Worm (Caenorhabditis elegans): Measurements from ENCODE around the gene arrd-14.

arrd-14 gene

ce11 chrII:13736089-13736488, 16.0 kb upstream of the arrd-14 start, which contains the start of gene R06B9.5:
Gene R06B9.5, plus strand, starts transcription at chrII:13736320.
- no peak for TF ChIP-seq F13C5.2 (tag; optimal IDR thresholded peaks at IDR 0.05)
- no peak for TF ChIP-seq hnd-1 (tag; optimal IDR thresholded peaks at IDR 0.05)
- TF ChIP-seq scrt-1 (GFP tag; IDR thresholded peaks at IDR 0.05) = no peak
- no peak for TF ChIP-seq ama-1 (optimal IDR thresholded peaks at IDR 0.05)
- TF ChIP-seq sea-1 (GFP tag; conservative IDR thresholded peaks at IDR 0.05) = no peak
- no peak for TF ChIP-seq hmg-4 (GFP tag; optimal IDR thresholded peaks at IDR 0.05)
- TF ChIP-seq flt-1 (GFP tag; IDR thresholded peaks at IDR 0.05) = no peak
- TF ChIP-seq tbx-11 (GFP tag; IDR thresholded peaks at IDR 0.05) = no peak
- no peak for TF ChIP-seq tbx-37 (GFP tag; conservative IDR thresholded peaks at IDR 0.05)
- TF ChIP-seq B0310.2 (tag; optimal IDR thresholded peaks at IDR 0.05) = no peak

- no peak for TF ChIP-seq ceh-36 (tag; optimal IDR thresholded peaks at IDR 0.05)
- TF ChIP-seq hmg-4 (GFP tag; optimal IDR thresholded peaks at IDR 0.05) = peak; percentile 4
Observed at ce11 chrII:13736906-13737305, 15.2 kb upstream of the arrd-14 start.

DNA sequence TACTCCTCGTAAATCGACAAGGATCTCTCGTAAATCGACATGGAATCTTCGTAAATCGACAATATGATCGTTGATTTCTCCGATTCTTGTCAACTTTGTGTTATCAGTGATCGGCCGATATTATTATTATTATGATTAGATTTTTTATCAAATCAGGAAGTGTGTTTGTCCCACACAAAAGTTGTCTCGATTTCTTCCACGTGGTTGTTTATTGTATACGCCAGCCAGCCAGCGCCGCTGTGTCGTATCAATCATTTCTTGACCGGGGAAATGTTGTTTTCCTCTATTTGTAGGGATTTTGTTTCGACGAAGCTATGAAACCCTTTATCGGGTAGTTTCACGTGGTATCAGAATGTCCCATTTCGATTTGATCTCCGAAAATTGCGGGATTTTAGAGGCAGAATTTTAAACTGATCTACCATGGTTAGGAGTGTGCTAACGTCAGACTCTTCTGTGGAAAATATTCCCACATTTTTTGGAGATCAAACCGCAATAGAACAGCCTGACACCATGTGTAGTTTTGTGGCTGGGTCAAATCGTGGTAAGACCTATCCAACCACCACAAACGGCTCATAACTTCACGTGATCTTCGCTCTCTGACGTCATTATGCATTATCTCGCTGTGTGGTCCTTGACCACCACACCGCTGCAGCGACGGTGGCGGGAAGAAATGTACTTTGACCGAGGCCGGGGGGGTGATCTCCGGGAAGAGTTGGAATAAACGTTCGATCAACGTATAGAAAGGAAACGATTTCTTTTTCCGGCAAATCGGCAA, 14.2 kb upstream of the arrd-14 start:
- TF ChIP-seq ceh-36 (tag; optimal IDR thresholded peaks at IDR 0.05) (no peak), sea-1 (GFP tag; conservative IDR thresholded peaks at IDR 0.05) (0 out of 2 replicates have a peak, but pooled peaks have one; percentile 32)

ce11 chrII:13739423-13739822, 12.7 kb upstream of the arrd-14 start:
- TF ChIP-seq sea-1 (GFP tag; conservative IDR thresholded peaks at IDR 0.05) (no peak), ama-1 (optimal IDR thresholded peaks at IDR 0.05) (no peak), scrt-1 (GFP tag; IDR thresholded peaks at IDR 0.05) (no peak), ceh-36 (tag; optimal IDR thresholded peaks at IDR 0.05) (peak; percentile 22), flt-1 (GFP tag; IDR thresholded peaks at IDR 0.05) (no peak), hnd-1 (tag; optimal IDR thresholded peaks at IDR 0.05) (no peak), tbx-11 (GFP tag; IDR thresholded peaks at IDR 0.05) (no peak)

DNA sequence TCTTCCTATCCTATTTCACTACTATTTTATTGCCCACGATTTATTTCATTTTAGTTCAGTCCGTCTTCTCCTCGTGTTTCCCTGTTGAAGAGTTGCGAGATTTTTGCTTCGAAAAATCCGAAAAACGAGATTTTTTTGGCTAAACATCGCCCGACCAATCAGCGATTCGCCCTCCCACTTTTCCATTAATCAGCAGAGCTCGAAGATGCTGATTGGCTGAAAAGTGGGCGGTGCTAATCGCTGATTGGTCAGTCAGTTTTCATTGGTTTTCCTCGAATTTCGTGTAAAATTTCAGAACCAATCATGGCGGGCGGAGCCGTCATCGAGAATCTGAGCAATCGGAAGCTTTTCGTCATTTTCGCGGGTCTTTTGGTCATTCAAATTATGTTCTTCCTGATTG, 10.7 kb upstream of the arrd-14 start, which contains the start of gene mig-14:
Gene mig-14 (plus strand): TSS at position 290 of the 400 bp plus-strand sequence.
- no peak for TF ChIP-seq ama-1 (optimal IDR thresholded peaks at IDR 0.05)
- no peak for TF ChIP-seq hnd-1 (tag; optimal IDR thresholded peaks at IDR 0.05)

ce11 chrII:13750128-13750527, 2.0 kb upstream of the arrd-14 start:
- TF ChIP-seq flt-1 (GFP tag; IDR thresholded peaks at IDR 0.05) (no peak), aly-1 (tag; optimal IDR thresholded peaks at IDR 0.05) (no peak), ceh-36 (tag; optimal IDR thresholded peaks at IDR 0.05) (no peak), hmg-4 (GFP tag; optimal IDR thresholded peaks at IDR 0.05) (no peak), tbx-11 (GFP tag; IDR thresholded peaks at IDR 0.05) (no peak), B0310.2 (tag; optimal IDR thresholded peaks at IDR 0.05) (no peak), ets-7 (tag; optimal IDR thresholded peaks at IDR 0.05) (no peak), ceh-13 (GFP tag; optimal IDR thresholded peaks at IDR 0.05) (no peak), tbx-37 (GFP tag; conservative IDR thresholded peaks at IDR 0.05) (no peak), pes-1 (GFP tag; IDR thresholded peaks at IDR 0.05) (no peak), F13C5.2 (tag; optimal IDR thresholded peaks at IDR 0.05) (no peak), hmbx-1 (tag; optimal IDR thresholded peaks at IDR 0.05) (no peak)

ce11 chrII:13751030-13751429, 1.1 kb upstream of the arrd-14 start:
- no peak for TF ChIP-seq flt-1 (GFP tag; IDR thresholded peaks at IDR 0.05)
- no peak for TF ChIP-seq hmbx-1 (tag; optimal IDR thresholded peaks at IDR 0.05)
- TF ChIP-seq sea-1 (GFP tag; conservative IDR thresholded peaks at IDR 0.05) = no peak
- no peak for TF ChIP-seq ceh-13 (GFP tag; optimal IDR thresholded peaks at IDR 0.05)
- no peak for TF ChIP-seq F13C5.2 (tag; optimal IDR thresholded peaks at IDR 0.05)
- no peak for TF ChIP-seq hnd-1 (tag; optimal IDR thresholded peaks at IDR 0.05)
- TF ChIP-seq ceh-36 (tag; optimal IDR thresholded peaks at IDR 0.05) = no peak
- no peak for TF ChIP-seq B0310.2 (tag; optimal IDR thresholded peaks at IDR 0.05)
- TF ChIP-seq scrt-1 (GFP tag; IDR thresholded peaks at IDR 0.05) = no peak
- TF ChIP-seq tbx-11 (GFP tag; IDR thresholded peaks at IDR 0.05) = no peak

- TF ChIP-seq flt-1 (GFP tag; IDR thresholded peaks at IDR 0.05) (no peak), tbx-37 (GFP tag; conservative IDR thresholded peaks at IDR 0.05) (no peak), hnd-1 (tag; optimal IDR thresholded peaks at IDR 0.05) (no peak), hmg-4 (GFP tag; optimal IDR thresholded peaks at IDR 0.05) (no peak), ama-1 (optimal IDR thresholded peaks at IDR 0.05) (no peak), ceh-13 (GFP tag; optimal IDR thresholded peaks at IDR 0.05) (no peak), ets-7 (tag; optimal IDR thresholded peaks at IDR 0.05) (no peak), tra-4 (tag; optimal IDR thresholded peaks at IDR 0.05) (no peak), pes-1 (GFP tag; IDR thresholded peaks at IDR 0.05) (no peak)
Observed at ce11 chrII:13756232-13756631, 4.1 kb downstream of the arrd-14 start.

DNA sequence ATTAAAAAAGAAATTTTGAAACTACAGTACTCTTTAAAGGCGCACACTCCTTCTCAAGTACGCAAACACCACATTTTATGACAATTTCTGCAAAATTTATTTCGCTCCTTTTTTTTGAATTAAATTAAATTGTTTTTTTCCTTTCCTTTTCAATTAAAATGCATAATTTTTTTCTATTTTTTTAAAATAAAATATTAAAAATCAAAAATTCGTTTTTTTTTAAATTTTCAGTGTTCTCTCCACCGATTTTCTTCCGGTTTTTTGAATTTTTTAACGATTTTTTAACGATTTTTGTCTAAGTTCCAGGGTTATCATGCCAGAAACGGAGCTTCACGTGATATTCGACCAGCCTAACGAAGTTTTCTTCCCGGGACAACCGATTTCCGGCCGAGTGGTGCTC, 6.0 kb downstream of the arrd-14 start, which contains the start of gene arrd-13:
Gene arrd-13 (plus strand): TSS at position 301 of the 400 bp plus-strand sequence.
- TF ChIP-seq hnd-1 (tag; optimal IDR thresholded peaks at IDR 0.05) = no peak
- no peak for TF ChIP-seq tbx-11 (GFP tag; IDR thresholded peaks at IDR 0.05)
- no peak for TF ChIP-seq B0310.2 (tag; optimal IDR thresholded peaks at IDR 0.05)
- no peak for TF ChIP-seq ceh-13 (GFP tag; optimal IDR thresholded peaks at IDR 0.05)
- no peak for TF ChIP-seq hmbx-1 (tag; optimal IDR thresholded peaks at IDR 0.05)
- no peak for TF ChIP-seq tbx-37 (GFP tag; conservative IDR thresholded peaks at IDR 0.05)
- TF ChIP-seq ceh-36 (tag; optimal IDR thresholded peaks at IDR 0.05) = no peak
- TF ChIP-seq scrt-1 (GFP tag; IDR thresholded peaks at IDR 0.05) = no peak
- TF ChIP-seq flt-1 (GFP tag; IDR thresholded peaks at IDR 0.05) = no peak
